Worm (Caenorhabditis elegans) whole organism, L3 larva: Measurements from ENCODE around the gene Y75B8A.37.

ENCODE experiments used
- aly-2 ChIP-seq: fragments of 150-350 bp; optimal IDR thresholded peaks from 2 replicates; lab custom pipeline; 2014; ENCODE audit warnings: missing biosample characterization, missing genetic modification characterization
- egl-27 ChIP-seq: sonication (generic microtip); optimal IDR thresholded peaks from 4 replicates; lab custom pipeline; 2017; ENCODE audit warnings: missing biosample characterization, missing genetic modification reagents, missing genetic modification characterization
- sea-2 ChIP-seq: fragments of 150-350 bp; sonication (generic microtip); optimal IDR thresholded peaks from 4 replicates; lab custom pipeline; 2014; ENCODE audit warnings: missing biosample characterization, missing genetic modification reagents, missing genetic modification characterization
- unc-39 ChIP-seq: sonication (generic microtip); optimal IDR thresholded peaks from 4 replicates; lab custom pipeline; 2017; ENCODE audit warnings: missing biosample characterization, missing genetic modification characterization

DNA sequence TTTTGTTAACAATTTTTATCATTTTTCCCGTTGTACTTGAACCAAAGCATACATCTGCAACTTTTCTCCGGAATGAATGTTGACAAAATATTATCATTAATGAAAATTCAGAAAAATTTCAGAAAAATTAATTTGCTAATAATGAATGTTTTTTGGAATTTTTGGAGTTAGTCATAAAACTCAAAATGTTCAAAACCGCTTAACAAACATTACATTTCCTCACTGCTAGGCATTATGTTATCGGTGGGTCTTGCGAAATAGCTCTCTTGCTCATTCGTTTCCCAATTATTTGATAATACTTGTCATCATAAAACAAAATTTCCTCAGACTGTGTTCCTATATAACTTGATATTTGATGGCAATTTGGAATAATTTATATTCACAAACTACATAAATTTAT lies 2.4 kb upstream of the Y75B8A.37 start, which contains the start of gene Y75B8A.39:
- TF ChIP-seq egl-27 (tag; lab: Kevin White, UChicago) (no peak), aly-2 (tag; lab: Kevin White, UChicago) (no peak), unc-39 (tag; lab: Kevin White, UChicago) (no peak), sea-2 (GFP tag; lab: Kevin White, UChicago) (no peak)
